Fruit fly (Drosophila melanogaster): ENCODE measurements around the gene MCU.

dm6 chr3L:6522785-6523184 lies 27.8 kb upstream of the MCU start:
- TF ChIP-seq Ets96B (tag; optimal IDR thresholded peaks at IDR 0.05) (no peak), CG6854 (GFP tag; optimal IDR thresholded peaks at IDR 0.05) (no peak), CG11762 (GFP tag; optimal IDR thresholded peaks at IDR 0.05; ENCODE audit: insufficient read depth) (no peak)
